Worm (Caenorhabditis elegans) whole organism, L1 larva: ENCODE data around the gene nrps-1.

ENCODE experiments used
- aha-1 ChIP-seq: fragments of 150-350 bp; optimal IDR thresholded peaks from 2 replicates; lab custom pipeline; 2014; ENCODE audit warnings: missing biosample characterization, missing genetic modification characterization
- ama-1 ChIP-seq: fragments of 150-350 bp; optimal IDR thresholded peaks from 2 replicates; lab custom pipeline; 2014
- egl-27 ChIP-seq, 2 experiments: fragments of 150-350 bp in 1 of 2; sonication (generic microtip); optimal IDR thresholded peaks; 3 replicates each; lab custom pipeline; 2017 to 2018; ENCODE audit warnings: missing biosample characterization in 2 of 2, missing genetic modification characterization in 2 of 2, missing genetic modification reagents in 2 of 2
- lir-3 ChIP-seq: sonication (generic microtip); optimal IDR thresholded peaks from 2 replicates; lab custom pipeline; 2016; ENCODE audit warnings: mild to moderate bottlenecking, missing genetic modification characterization, moderate library complexity, missing compliant biosample characterization; ENCODE audit not compliant: poor library complexity
- pax-3 ChIP-seq: fragments of 200-800 bp; sonication (Bioruptor generic); optimal IDR thresholded peaks from 2 replicates; lab custom pipeline; 2018; ENCODE audit warnings: mild to moderate bottlenecking, missing genetic modification characterization, moderate library complexity, missing compliant biosample characterization
- skn-1 ChIP-seq: fragments of 150-350 bp; optimal IDR thresholded peaks from 2 replicates; lab custom pipeline; 2014; ENCODE audit warnings: missing biosample characterization, missing genetic modification characterization
- snpc-4 ChIP-seq: fragments of 150-350 bp; optimal IDR thresholded peaks from 2 replicates; lab custom pipeline; 2014; ENCODE audit warnings: missing biosample characterization, missing genetic modification characterization
- tlp-1 ChIP-seq: fragments of 150-350 bp; optimal IDR thresholded peaks from 2 replicates; lab custom pipeline; 2014; ENCODE audit warnings: missing biosample characterization, missing genetic modification characterization

- TF ChIP-seq ama-1 (lab: Kevin White, UChicago) (no peak), snpc-4 (no peak), pax-3 (tag; lab: Kevin White, UChicago) (no peak), egl-27 (tag; optimal IDR thresholded peaks at IDR 0.05; lab: Kevin White, UChicago) (no peak), lir-3 (no peak), tlp-1 (tag; lab: Kevin White, UChicago) (no peak), skn-1 (no peak), aha-1 (no peak)
Measured at ce11 chrIII:11500647-11501046, 33.8 kb upstream of the nrps-1 start, which contains the start of gene nars-2.
